Fruit fly (Drosophila melanogaster): ENCODE measurements around the gene eIF4G1.

dm6 chr4:946197-946596 is 15.7 kb upstream of the eIF4G1 start:
- TF ChIP-seq usp (GFP tag; optimal IDR thresholded peaks at IDR 0.05) = no peak
- no peak for TF ChIP-seq pan (optimal IDR thresholded peaks at IDR 0.05)
- TF ChIP-seq CG8478 (optimal IDR thresholded peaks at IDR 0.05) = no peak
- TF ChIP-seq Dll (optimal IDR thresholded peaks at IDR 0.05) = no peak
